Fruit fly (Drosophila melanogaster) whole organism, embryonic: Measurements from ENCODE around the gene bsh.

ENCODE experiments used
- Asciz ChIP-seq: fragments of 200-800 bp; sonication (Bioruptor generic); optimal IDR thresholded peaks from 2 replicates; lab custom pipeline; 2017; ENCODE audit warnings: missing biosample characterization, mild to moderate bottlenecking, missing genetic modification characterization, missing genetic modification reagents
- B-H1 ChIP-seq: fragments of 200-800 bp; sonication (Bioruptor generic); IDR thresholded peaks from 3 replicates; pipeline ENCODE4 v1.3.6; 2022; ENCODE audit warnings: missing biosample characterization, missing genetic modification characterization
- Bdp1 ChIP-seq: fragments of 200-800 bp; sonication (Bioruptor generic); optimal IDR thresholded peaks from 3 replicates; lab custom pipeline; 2016; ENCODE audit warnings: missing biosample characterization, missing genetic modification characterization
- CG10431 ChIP-seq: fragments of 200-800 bp; sonication (Bioruptor generic); optimal IDR thresholded peaks from 3 replicates; lab custom pipeline; 2018; ENCODE audit warnings: missing biosample characterization, mild to moderate bottlenecking, missing genetic modification characterization
- CG13123 ChIP-seq: fragments of 200-800 bp; sonication (Bioruptor generic); optimal IDR thresholded peaks from 2 replicates; lab custom pipeline; 2016; ENCODE audit warnings: missing biosample characterization, missing genetic modification characterization
- CG13424 ChIP-seq: fragments of 200-800 bp; sonication (Bioruptor generic); optimal IDR thresholded peaks from 2 replicates; lab custom pipeline; 2019; ENCODE audit warnings: missing biosample characterization, mild to moderate bottlenecking, missing genetic modification characterization, moderate library complexity
- CG1529 ChIP-seq: fragments of 200-800 bp; sonication (Bioruptor generic); optimal IDR thresholded peaks from 3 replicates; lab custom pipeline; 2018; ENCODE audit warnings: missing biosample characterization, missing genetic modification characterization
- CG18599 ChIP-seq: fragments of 200-800 bp; sonication (Bioruptor generic); optimal IDR thresholded peaks from 3 replicates; lab custom pipeline; 2017; ENCODE audit warnings: missing biosample characterization, missing genetic modification characterization, mild to moderate bottlenecking, moderate library complexity, missing genetic modification reagents
- CG2199 ChIP-seq: fragments of 200-800 bp; sonication (Bioruptor generic); IDR thresholded peaks from 3 replicates; pipeline ENCODE4 v1.3.6; 2022; ENCODE audit warnings: missing biosample characterization, missing genetic modification characterization
- CG30020 ChIP-seq: fragments of 200-800 bp; optimal IDR thresholded peaks from 2 replicates; lab custom pipeline; 2019; ENCODE audit warnings: missing biosample characterization, mild to moderate bottlenecking, missing genetic modification characterization, moderate library complexity
- CG32532 ChIP-seq: fragments of 200-800 bp; sonication (Bioruptor generic); IDR thresholded peaks from 2 replicates; pipeline ENCODE4 v1.3.6; 2022; ENCODE audit warnings: missing biosample characterization, missing genetic modification characterization
- CG4404 ChIP-seq: fragments of 200-800 bp; sonication (Bioruptor generic); IDR thresholded peaks from 2 replicates; pipeline ENCODE4 v1.3.6; 2022; ENCODE audit warnings: missing biosample characterization, missing genetic modification characterization
- CG4424 ChIP-seq: fragments of 200-800 bp; sonication (Bioruptor generic); optimal IDR thresholded peaks from 3 replicates; lab custom pipeline; 2016; ENCODE audit warnings: missing biosample characterization, missing genetic modification characterization
- CG9797 ChIP-seq: fragments of 200-800 bp; sonication (Bioruptor generic); optimal IDR thresholded peaks from 3 replicates; lab custom pipeline; 2018; ENCODE audit warnings: missing biosample characterization, mild to moderate bottlenecking, missing genetic modification characterization
- CG9932 ChIP-seq: fragments of 200-800 bp; sonication (Bioruptor generic); IDR thresholded peaks from 2 replicates; pipeline ENCODE4 v1.3.6; 2022; ENCODE audit warnings: missing biosample characterization, missing genetic modification characterization
- Camta ChIP-seq: fragments of 200-800 bp; sonication (Bioruptor generic); optimal IDR thresholded peaks from 2 replicates; lab custom pipeline; 2016; ENCODE audit warnings: missing biosample characterization, missing genetic modification characterization
- CkIIα-i1 ChIP-seq: fragments of 200-800 bp; sonication (Bioruptor generic); IDR thresholded peaks from 2 replicates; pipeline ENCODE4 v1.3.6; 2022; ENCODE audit warnings: missing biosample characterization, missing genetic modification characterization
- CoRest ChIP-seq: fragments of 200-800 bp; sonication (Bioruptor generic); optimal IDR thresholded peaks from 3 replicates; lab custom pipeline; 2018; ENCODE audit warnings: missing biosample characterization, mild to moderate bottlenecking, missing genetic modification characterization, moderate library complexity
- D19B ChIP-seq: fragments of 200-800 bp; sonication (Bioruptor generic); optimal IDR thresholded peaks from 2 replicates; lab custom pipeline; 2017; ENCODE audit warnings: missing biosample characterization, mild to moderate bottlenecking, missing genetic modification characterization
- Ets97D ChIP-seq: fragments of 200-800 bp; sonication (Bioruptor generic); optimal IDR thresholded peaks from 3 replicates; lab custom pipeline; 2016; ENCODE audit warnings: missing biosample characterization, missing genetic modification characterization
- HLH3B ChIP-seq: fragments of 200-800 bp; sonication (Bioruptor generic); IDR thresholded peaks from 2 replicates; pipeline ENCODE4 v1.3.6; 2022; ENCODE audit warnings: missing biosample characterization, missing genetic modification characterization
- HLH54F ChIP-seq: fragments of 200-800 bp; sonication (Bioruptor generic); optimal IDR thresholded peaks from 3 replicates; lab custom pipeline; 2016; ENCODE audit warnings: missing biosample characterization, missing genetic modification characterization
- Hmr ChIP-seq: fragments of 200-800 bp; sonication (Bioruptor generic); optimal IDR thresholded peaks from 3 replicates; lab custom pipeline; 2017; ENCODE audit warnings: mild to moderate bottlenecking, missing biosample characterization, missing genetic modification reagents, missing genetic modification characterization
- Meics ChIP-seq: fragments of 200-800 bp; sonication (Bioruptor generic); optimal IDR thresholded peaks from 2 replicates; lab custom pipeline; 2017; ENCODE audit warnings: missing biosample characterization, mild to moderate bottlenecking, missing genetic modification characterization
- Neu2 ChIP-seq: fragments of 200-800 bp; sonication (Bioruptor generic); optimal IDR thresholded peaks from 3 replicates; lab custom pipeline; 2016; ENCODE audit warnings: missing biosample characterization, missing genetic modification characterization, borderline replicate concordance
- Nf-YA ChIP-seq: fragments of 200-800 bp; sonication (Bioruptor generic); IDR thresholded peaks from 2 replicates; pipeline ENCODE4 v1.3.6; 2022; ENCODE audit warnings: missing biosample characterization, missing genetic modification characterization
- Poxn ChIP-seq: fragments of 200-800 bp; sonication (Bioruptor generic); IDR thresholded peaks from 2 replicates; pipeline ENCODE4 v1.3.6; 2022; ENCODE audit warnings: missing biosample characterization, missing genetic modification characterization
- Ptx1 ChIP-seq: fragments of 200-800 bp; sonication (Bioruptor generic); IDR thresholded peaks from 2 replicates; pipeline ENCODE4 v1.3.6; 2022; ENCODE audit warnings: missing biosample characterization, missing genetic modification characterization
- Spps ChIP-seq: fragments of 200-800 bp; sonication (Bioruptor generic); optimal IDR thresholded peaks from 2 replicates; lab custom pipeline; 2018; ENCODE audit warnings: missing biosample characterization, mild to moderate bottlenecking, missing genetic modification characterization
- Sry-δ ChIP-seq: fragments of 200-800 bp; sonication (Bioruptor generic); optimal IDR thresholded peaks from 2 replicates; lab custom pipeline; 2016; ENCODE audit warnings: missing biosample characterization, missing genetic modification characterization
- Ssrp ChIP-seq: fragments of 200-800 bp; sonication (Bioruptor generic); optimal IDR thresholded peaks from 2 replicates; lab custom pipeline; 2018; ENCODE audit warnings: missing biosample characterization, mild to moderate bottlenecking, missing genetic modification characterization, moderate library complexity
- Xrp1 ChIP-seq: fragments of 200-800 bp; sonication (Bioruptor generic); IDR thresholded peaks from 2 replicates; pipeline ENCODE4 v1.3.6; 2022; ENCODE audit warnings: missing biosample characterization, missing genetic modification characterization
- aop ChIP-seq: fragments of 200-800 bp; sonication (Bioruptor generic); IDR thresholded peaks from 2 replicates; pipeline ENCODE4 v1.3.6; 2022; ENCODE audit warnings: missing biosample characterization, missing genetic modification characterization
- bowl ChIP-seq: fragments of 200-800 bp; sonication (Bioruptor generic); IDR thresholded peaks from 2 replicates; pipeline ENCODE4 v1.3.6; 2022; ENCODE audit warnings: missing biosample characterization, missing genetic modification characterization
- caup ChIP-seq: fragments of 200-800 bp; sonication (Bioruptor generic); optimal IDR thresholded peaks from 3 replicates; lab custom pipeline; 2017; ENCODE audit warnings: missing biosample characterization, mild to moderate bottlenecking, missing genetic modification characterization, moderate library complexity; ENCODE audit not compliant: severe bottlenecking
- esg ChIP-seq: fragments of 200-800 bp; sonication (Bioruptor generic); conservative IDR thresholded peaks from 2 replicates; pipeline ENCODE4 v1.3.6; 2022; ENCODE audit warnings: missing biosample characterization, missing genetic modification characterization
- gt ChIP-seq: fragments of 200-800 bp; sonication (Bioruptor generic); IDR thresholded peaks from 2 replicates; pipeline ENCODE4 v1.3.6; 2022; ENCODE audit warnings: missing biosample characterization, missing genetic modification characterization
- hb ChIP-seq: fragments of 200-800 bp; sonication (Bioruptor generic); IDR thresholded peaks from 3 replicates; pipeline ENCODE4 v1.3.6; 2022; ENCODE audit warnings: missing biosample characterization, missing genetic modification characterization; ENCODE audit not compliant: partially characterized antibody
- nmo ChIP-seq: fragments of 200-800 bp; sonication (Bioruptor generic); optimal IDR thresholded peaks from 2 replicates; lab custom pipeline; 2018; ENCODE audit warnings: missing biosample characterization, mild to moderate bottlenecking, missing genetic modification characterization, moderate library complexity
- nom ChIP-seq: fragments of 200-800 bp; sonication (Bioruptor generic); optimal IDR thresholded peaks from 2 replicates; lab custom pipeline; 2017; ENCODE audit warnings: missing biosample characterization, missing genetic modification characterization, mild to moderate bottlenecking, moderate library complexity, missing genetic modification reagents
- pita ChIP-seq: fragments of 200-800 bp; sonication (Bioruptor generic); optimal IDR thresholded peaks from 2 replicates; lab custom pipeline; 2017; ENCODE audit warnings: missing biosample characterization, mild to moderate bottlenecking, missing genetic modification characterization
- pros ChIP-seq: fragments of 200-800 bp; sonication (Bioruptor generic); optimal IDR thresholded peaks from 3 replicates; lab custom pipeline; 2019; ENCODE audit warnings: missing biosample characterization, mild to moderate bottlenecking, missing genetic modification characterization, moderate library complexity
- pum ChIP-seq: fragments of 200-800 bp; sonication (Bioruptor generic); optimal IDR thresholded peaks from 2 replicates; lab custom pipeline; 2016; ENCODE audit warnings: missing biosample characterization, missing genetic modification characterization
- ro ChIP-seq: fragments of 200-800 bp; sonication (Bioruptor generic); IDR thresholded peaks from 2 replicates; pipeline ENCODE4 v1.3.6; 2022; ENCODE audit warnings: missing biosample characterization, missing genetic modification characterization
- sc ChIP-seq, 3 experiments: fragments of >200 bp in 2 of 3; fragments of 200-800 bp in 1 of 3; sonication (Bioruptor generic) in 1 of 3; optimal IDR thresholded peaks; 2 replicates in 2 of 3; 3 replicates in 1 of 3; lab custom pipeline; 2017; ENCODE audit warnings: mild to moderate bottlenecking in 1 of 3, missing biosample characterization in 1 of 3, missing genetic modification characterization in 1 of 3, missing genetic modification reagents in 1 of 3
- scrt ChIP-seq: fragments of 200-800 bp; sonication (Bioruptor generic); optimal IDR thresholded peaks from 2 replicates; lab custom pipeline; 2018; ENCODE audit warnings: missing biosample characterization, mild to moderate bottlenecking, missing genetic modification characterization, moderate library complexity
- tap ChIP-seq: fragments of 200-800 bp; optimal IDR thresholded peaks from 3 replicates; lab custom pipeline; 2019; ENCODE audit warnings: missing biosample characterization, mild to moderate bottlenecking, missing genetic modification characterization, moderate library complexity
- tio ChIP-seq: fragments of 200-800 bp; sonication (Bioruptor generic); optimal IDR thresholded peaks from 2 replicates; lab custom pipeline; 2017; ENCODE audit warnings: missing biosample characterization, missing genetic modification characterization, inconsistent platforms
- tll ChIP-seq, 2 experiments: fragments of 200-800 bp in 1 of 2; fragments of >200 bp in 1 of 2; sonication (Bioruptor generic) in 1 of 2; optimal IDR thresholded peaks; 2 replicates each; lab custom pipeline; 2017 to 2019; ENCODE audit warnings: missing biosample characterization in 2 of 2, missing genetic modification characterization in 2 of 2, mild to moderate bottlenecking in 1 of 2, moderate library complexity in 1 of 2

The bsh gene

dm6 chr2L:19758511-19759128 lies 10.2 kb downstream of the bsh start, which contains the start of the genes CG10628 and Dus3 (continued):
- TF ChIP-seq CoRest (tag; lab: Kevin White, UChicago) (peak; percentile 93), pros (peak; percentile 15), tll (GFP tag; optimal IDR thresholded peaks at IDR 0.05; lab: Kevin White, UChicago) (peak in 1 of 2 experiments; percentile 22), sc (optimal IDR thresholded peaks at IDR 0.05; lab: Kevin White, UChicago) (no peak), sc (GFP tag; optimal IDR thresholded peaks at IDR 0.05; lab: Kevin White, UChicago) (peak; percentile 76), Bdp1 (GFP tag; lab: Kevin White, UChicago) (peak; percentile 84), CG32532 (peak; percentile 96), tio (no peak), Ets97D (GFP tag; lab: Kevin White, UChicago) (peak; percentile 83), ro (GFP tag; lab: Robert Waterston, UW) (peak; percentile 49), HLH3B (GFP tag; lab: Robert Waterston, UW) (peak; percentile 87), CG30020 (tag; lab: Kevin White, UChicago) (peak; percentile 70), bowl (GFP tag; lab: Robert Waterston, UW) (peak; percentile 66; the same call in 1 of the 2 replicates), pum (peak; percentile 95), hb (GFP tag; lab: Robert Waterston, UW) (no peak), CG1529 (GFP tag; lab: Kevin White, UChicago) (peak; percentile 62), CG4424 (GFP tag; lab: Kevin White, UChicago) (peak; percentile 88), Ssrp (tag; lab: Kevin White, UChicago) (peak; percentile 86), tap (tag; lab: Kevin White, UChicago) (peak; percentile 84), nmo (GFP tag; lab: Kevin White, UChicago) (peak; percentile 94), CG4404 (peak; percentile 79), esg (GFP tag; lab: Robert Waterston, UW) (peak; percentile 91), CG13424 (tag; lab: Kevin White, UChicago) (peak; percentile 92), CG18599 (GFP tag; lab: Kevin White, UChicago) (peak; percentile 91), Camta (GFP tag; lab: Kevin White, UChicago) (peak; percentile 92), CG10431 (peak; percentile 30), nom (GFP tag; lab: Kevin White, UChicago) (peak; percentile 64), aop (GFP tag; lab: Robert Waterston, UW) (peak; percentile 66), pita (no peak), CG13123 (GFP tag; lab: Kevin White, UChicago) (peak; percentile 85), Neu2 (peak; percentile 73), Nf-YA (GFP tag; lab: Robert Waterston, UW) (peak; percentile 80), CG9797 (GFP tag; lab: Kevin White, UChicago) (peak; percentile 21), Ptx1 (peak; percentile 95), Hmr (GFP tag; lab: Kevin White, UChicago) (peak; percentile 91), CkIIα-i1 (GFP tag; lab: Robert Waterston, UW) (no peak), gt (GFP tag; lab: Robert Waterston, UW) (peak; percentile 76), Poxn (peak; percentile 81), B-H1 (GFP tag; lab: Robert Waterston, UW) (peak; percentile 88), HLH54F (GFP tag; lab: Kevin White, UChicago) (peak; percentile 96), Sry-δ (GFP tag; lab: Kevin White, UChicago) (peak; percentile 82), Asciz (GFP tag; lab: Kevin White, UChicago) (peak; percentile 73), D19B (GFP tag; lab: Kevin White, UChicago) (peak; percentile 72), CG9932 (peak; percentile 95), scrt (peak; percentile 86), caup (GFP tag; lab: Kevin White, UChicago) (peak; percentile 91), Xrp1 (peak; percentile 93), CG2199 (peak; percentile 94), Spps (tag; lab: Kevin White, UChicago) (peak; percentile 69), Meics (GFP tag; lab: Kevin White, UChicago) (peak; percentile 91)
